Fruit fly (Drosophila melanogaster): ENCODE measurements around the gene mnd.

Gene mnd

dm6 chr3L:15023192-15023591 is 38.3 kb downstream of the mnd start, which contains the start of gene CG32148:
Gene CG32148 (plus strand): TSS chr3L:15023492.
- no peak for TF ChIP-seq pdm3 (GFP tag; optimal IDR thresholded peaks at IDR 0.05)
- TF ChIP-seq Ets96B (tag; optimal IDR thresholded peaks at IDR 0.05): no peak
- TF ChIP-seq Sox102F (GFP tag; optimal IDR thresholded peaks at IDR 0.05): no peak
- no peak for TF ChIP-seq fkh (GFP tag; optimal IDR thresholded peaks at IDR 0.05)
- TF ChIP-seq dsx (GFP tag; optimal IDR thresholded peaks at IDR 0.05; ENCODE audit: poor library complexity, severe bottlenecking): no peak
- no peak for TF ChIP-seq Eip93F (GFP tag; optimal IDR thresholded peaks at IDR 0.05)
- TF ChIP-seq CG8319 (GFP tag; optimal IDR thresholded peaks at IDR 0.05): no peak
- no peak for TF ChIP-seq CG6808 (GFP tag; optimal IDR thresholded peaks at IDR 0.05)
- no peak for TF ChIP-seq eg (GFP tag; IDR thresholded peaks at IDR 0.05)
- TF ChIP-seq Lpt (GFP tag; optimal IDR thresholded peaks at IDR 0.05): no peak
- no peak for TF ChIP-seq CG8119 (GFP tag; IDR thresholded peaks at IDR 0.05)
- no peak for TF ChIP-seq CG11762 (GFP tag; optimal IDR thresholded peaks at IDR 0.05; ENCODE audit: insufficient read depth)
- no peak for TF ChIP-seq CG32006 (GFP tag; optimal IDR thresholded peaks at IDR 0.05)
- TF ChIP-seq CG4318 (GFP tag; optimal IDR thresholded peaks at IDR 0.05): no peak
- TF ChIP-seq Met (GFP tag; optimal IDR thresholded peaks at IDR 0.05): no peak
- TF ChIP-seq fd59A (GFP tag; optimal IDR thresholded peaks at IDR 0.05): no peak
- TF ChIP-seq CG16779 (tag; optimal IDR thresholded peaks at IDR 0.05): no peak
- TF ChIP-seq CG3919 (GFP tag; optimal IDR thresholded peaks at IDR 0.05): no peak

- peak; percentile 8 for TF ChIP-seq svp (GFP tag)
- no peak for TF ChIP-seq CG8119 (GFP tag; IDR thresholded peaks at IDR 0.05)
Measured at dm6 chr3L:15031773-15032172, 46.9 kb downstream of the mnd start.

- TF ChIP-seq svp (GFP tag): peak; percentile 23
- TF ChIP-seq OdsH (GFP tag; optimal IDR thresholded peaks at IDR 0.05): peak; percentile 8
- TF ChIP-seq Eip78C (GFP tag): peak; percentile 62
- no peak for TF ChIP-seq CG8319 (GFP tag; optimal IDR thresholded peaks at IDR 0.05)
- TF ChIP-seq CG3032 (tag; optimal IDR thresholded peaks at IDR 0.05): peak; percentile 25
- peak; percentile 6 for TF ChIP-seq CG10631 (GFP tag; optimal IDR thresholded peaks at IDR 0.05)
- TF ChIP-seq Hr38 (GFP tag; optimal IDR thresholded peaks at IDR 0.05): no peak
- peak; percentile 12 for TF ChIP-seq CG32006 (GFP tag; optimal IDR thresholded peaks at IDR 0.05)
- no peak for TF ChIP-seq CG4318 (GFP tag; optimal IDR thresholded peaks at IDR 0.05)
- TF ChIP-seq CG34406 (GFP tag; optimal IDR thresholded peaks at IDR 0.05): no peak
- no peak for TF ChIP-seq Smox (GFP tag; optimal IDR thresholded peaks at IDR 0.05)
- TF ChIP-seq Lpt (GFP tag; optimal IDR thresholded peaks at IDR 0.05): no peak
- TF ChIP-seq CG11902 (GFP tag; optimal IDR thresholded peaks at IDR 0.05): no peak
Measured at dm6 chr3L:15034061-15034713, 49.3 kb downstream of the mnd start.

dm6 chr3L:15034714-15035076 is 49.8 kb downstream of the mnd start:
- TF ChIP-seq vri (GFP tag; optimal IDR thresholded peaks at IDR 0.05) (no peak), Eip93F (GFP tag; optimal IDR thresholded peaks at IDR 0.05) (no peak), Sox15 (GFP tag; optimal IDR thresholded peaks at IDR 0.05) (no peak), fd85E (GFP tag; optimal IDR thresholded peaks at IDR 0.05) (no peak), Eip78C (GFP tag) (peak; percentile 26), ss (GFP tag; optimal IDR thresholded peaks at IDR 0.05) (no peak)

- TF ChIP-seq CG8632 (GFP tag; optimal IDR thresholded peaks at IDR 0.05) (no peak), Sox102F (GFP tag; optimal IDR thresholded peaks at IDR 0.05) (no peak), CG31627 (GFP tag; optimal IDR thresholded peaks at IDR 0.05) (peak; percentile 2), CG10631 (GFP tag; optimal IDR thresholded peaks at IDR 0.05) (no peak), fkh (GFP tag; optimal IDR thresholded peaks at IDR 0.05) (no peak), svp (GFP tag) (peak; percentile 20), CG32006 (GFP tag; optimal IDR thresholded peaks at IDR 0.05) (no peak), lz (GFP tag; optimal IDR thresholded peaks at IDR 0.05) (no peak), cyc (GFP tag; optimal IDR thresholded peaks at IDR 0.05) (no peak), net (GFP tag; optimal IDR thresholded peaks at IDR 0.05) (no peak), fd85E (GFP tag; optimal IDR thresholded peaks at IDR 0.05) (no peak), OdsH (GFP tag; optimal IDR thresholded peaks at IDR 0.05) (peak; percentile 23), CG8119 (GFP tag; IDR thresholded peaks at IDR 0.05) (no peak), pdm3 (GFP tag; optimal IDR thresholded peaks at IDR 0.05) (no peak), CG3919 (GFP tag; optimal IDR thresholded peaks at IDR 0.05) (peak; percentile 16), spab (GFP tag; optimal IDR thresholded peaks at IDR 0.05) (no peak), Hr38 (GFP tag; optimal IDR thresholded peaks at IDR 0.05) (no peak), Eip78C (GFP tag) (peak; percentile 67), topi (GFP tag; optimal IDR thresholded peaks at IDR 0.05) (no peak), CG6792 (GFP tag; optimal IDR thresholded peaks at IDR 0.05) (no peak), CG11762 (GFP tag; optimal IDR thresholded peaks at IDR 0.05; ENCODE audit: insufficient read depth) (no peak), CG8319 (GFP tag; optimal IDR thresholded peaks at IDR 0.05) (no peak), dac (GFP tag; optimal IDR thresholded peaks at IDR 0.05) (no peak), ss (GFP tag; optimal IDR thresholded peaks at IDR 0.05) (no peak), salr (GFP tag; optimal IDR thresholded peaks at IDR 0.05) (no peak), Met (GFP tag; optimal IDR thresholded peaks at IDR 0.05) (peak; percentile 6)
Measured at dm6 chr3L:15035585-15035984, 50.7 kb downstream of the mnd start.

Data from whole organism, prepupa.